Worm (Caenorhabditis elegans) whole organism, L3 larva: ENCODE data around the gene C27A7.6.

Source experiments
- ceh-28 ChIP-seq: fragments of 150-350 bp; optimal IDR thresholded peaks from 2 replicates; lab custom pipeline; 2014; ENCODE audit warnings: missing biosample characterization, missing genetic modification reagents, missing genetic modification characterization
- egl-27 ChIP-seq: sonication (generic microtip); optimal IDR thresholded peaks from 4 replicates; lab custom pipeline; 2017; ENCODE audit warnings: missing biosample characterization, missing genetic modification reagents, missing genetic modification characterization
- fkh-2 ChIP-seq: fragments of 150-350 bp; optimal IDR thresholded peaks from 2 replicates; lab custom pipeline; 2014; ENCODE audit warnings: missing biosample characterization, missing genetic modification reagents, missing genetic modification characterization
- mdl-1 ChIP-seq: fragments of 150-350 bp; optimal IDR thresholded peaks from 2 replicates; lab custom pipeline; 2014; ENCODE audit warnings: missing biosample characterization, missing genetic modification characterization
- pqm-1 ChIP-seq: fragments of 150-350 bp; optimal IDR thresholded peaks from 2 replicates; lab custom pipeline; 2017; ENCODE audit warnings: missing biosample characterization, missing genetic modification characterization, inconsistent platforms
- skn-1 ChIP-seq: fragments of 150-350 bp; optimal IDR thresholded peaks from 2 replicates; lab custom pipeline; 2014; ENCODE audit warnings: missing biosample characterization, missing genetic modification characterization

- no peak for TF ChIP-seq egl-27
- TF ChIP-seq ceh-28 (tag; lab: Kevin White, UChicago) = no peak
- no peak for TF ChIP-seq skn-1 (tag; lab: Kevin White, UChicago)
- TF ChIP-seq mdl-1 (tag; lab: Kevin White, UChicago) = no peak
- TF ChIP-seq pqm-1 (tag; lab: Kevin White, UChicago) = no peak
- TF ChIP-seq fkh-2 (tag; lab: Kevin White, UChicago) = no peak
Observed at ce11 chrV:12106841-12107240, 23.7 kb downstream of the C27A7.6 start, which contains the start of gene nhr-136.
